Worm (Caenorhabditis elegans): ENCODE measurements around the gene F20D6.15.

DNA sequence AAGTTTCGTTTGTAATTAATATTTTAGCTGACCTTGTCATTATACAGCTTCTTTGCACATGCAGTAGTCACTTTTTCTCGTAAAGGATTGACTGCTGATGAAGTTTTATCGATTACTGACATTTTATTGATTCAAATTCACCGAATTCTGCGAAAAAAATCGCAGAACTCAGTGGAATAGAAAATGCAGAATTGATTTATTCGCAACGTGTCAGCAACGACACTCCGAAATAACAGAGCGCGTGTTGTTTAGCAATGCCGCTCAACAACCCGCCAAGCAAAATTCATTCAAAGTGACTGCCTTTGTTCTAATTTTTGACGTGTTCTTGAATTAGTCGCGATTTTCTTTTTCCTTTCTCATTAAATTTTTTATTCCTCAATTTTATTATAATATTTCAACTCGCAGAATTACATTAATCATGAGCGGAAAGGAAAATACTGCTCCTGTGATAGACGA lies 32.8 kb upstream of the F20D6.15 start, which contains the start of the genes cogc-6 and air-1:
- TF ChIP-seq ZK185.1 (tag; optimal IDR thresholded peaks at IDR 0.05; ENCODE audit: poor library complexity, severe bottlenecking) (no peak), ceh-91 (GFP tag; IDR thresholded peaks at IDR 0.05) (no peak), nfyb-1 (GFP tag; IDR thresholded peaks at IDR 0.05) (no peak), egl-44 (GFP tag; IDR thresholded peaks at IDR 0.05) (no peak), C17E4.6 (GFP tag; IDR thresholded peaks at IDR 0.05) (no peak), ztf-28 (GFP tag; IDR thresholded peaks at IDR 0.05) (no peak), ceh-100 (GFP tag; IDR thresholded peaks at IDR 0.05) (no peak), bed-1 (GFP tag; IDR thresholded peaks at IDR 0.05) (no peak), dpff-1 (tag; optimal IDR thresholded peaks at IDR 0.05) (no peak), lsy-27 (tag; optimal IDR thresholded peaks at IDR 0.05; ENCODE audit: borderline replicate concordance, insufficient read depth) (no peak), F52B5.7 (tag; optimal IDR thresholded peaks at IDR 0.05) (no peak), lin-26 (GFP tag; IDR thresholded peaks at IDR 0.05) (no peak), dpl-1 (GFP tag; optimal IDR thresholded peaks at IDR 0.05) (no peak)
